Worm (Caenorhabditis elegans): ENCODE results near the gene exos-4.1.

DNA sequence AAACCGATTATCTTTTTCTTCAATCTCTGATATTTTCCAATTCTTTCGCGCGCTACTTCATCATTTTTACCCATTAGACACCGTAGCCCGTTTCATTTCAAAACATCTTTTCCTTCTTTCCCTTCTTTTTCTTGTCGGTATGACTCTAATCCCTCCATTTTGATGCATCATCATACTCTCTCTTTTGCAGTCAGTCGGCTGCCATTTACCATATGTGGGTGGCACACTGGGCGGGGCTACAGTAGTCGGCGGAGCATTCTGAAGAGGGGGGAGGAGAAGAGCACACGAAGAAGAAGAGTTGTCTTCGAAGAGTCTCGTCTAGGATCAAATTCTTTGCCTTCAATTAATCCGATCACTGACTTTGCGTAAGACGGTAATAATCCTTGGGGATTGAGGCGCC lies 20.0 kb downstream of the exos-4.1 start, which contains the start of gene unc-30:
- TF ChIP-seq unc-62 (GFP tag; optimal IDR thresholded peaks at IDR 0.05) (no peak), lin-11 (tag; optimal IDR thresholded peaks at IDR 0.05) (no peak), gmeb-1 (tag; optimal IDR thresholded peaks at IDR 0.05) (no peak), lin-13 (GFP tag; optimal IDR thresholded peaks at IDR 0.05) (no peak), elt-1 (tag; optimal IDR thresholded peaks at IDR 0.05) (no peak), aly-2 (tag; optimal IDR thresholded peaks at IDR 0.05) (no peak), zag-1 (tag; optimal IDR thresholded peaks at IDR 0.05) (no peak)
